Worm (Caenorhabditis elegans) whole organism, early embryonic: Measurements from ENCODE around the gene fbxa-85.
"Not testable (repeated sequence)": the region's sequence is repeated elsewhere in the genome, so short reads cannot be mapped to it uniquely, and the experiment has no call there.

ENCODE experiments used
- B0310.2 ChIP-seq: sonication (generic microtip); optimal IDR thresholded peaks from 2 replicates; lab custom pipeline; 2016; ENCODE audit warnings: mild to moderate bottlenecking, missing genetic modification characterization, missing compliant biosample characterization
- F13C5.2 ChIP-seq: sonication (generic microtip); optimal IDR thresholded peaks from 2 replicates; lab custom pipeline; 2017; ENCODE audit warnings: mild to moderate bottlenecking, missing genetic modification characterization, inconsistent platforms, missing compliant biosample characterization
- aly-1 ChIP-seq: sonication (generic microtip); optimal IDR thresholded peaks from 2 replicates; lab custom pipeline; 2016; ENCODE audit warnings: missing genetic modification characterization, missing compliant biosample characterization
- ama-1 ChIP-seq: fragments of 150-350 bp; optimal IDR thresholded peaks from 2 replicates; lab custom pipeline; 2014
- ceh-13 ChIP-seq: fragments of 200-800 bp; sonication (Bioruptor generic); optimal IDR thresholded peaks from 2 replicates; lab custom pipeline; 2018; ENCODE audit warnings: mild to moderate bottlenecking, missing genetic modification characterization, missing compliant biosample characterization
- ceh-36 ChIP-seq: sonication (generic microtip); optimal IDR thresholded peaks from 2 replicates; lab custom pipeline; 2016; ENCODE audit warnings: missing genetic modification characterization, inconsistent platforms, missing compliant biosample characterization
- ets-7 ChIP-seq: sonication (generic microtip); optimal IDR thresholded peaks from 2 replicates; lab custom pipeline; 2016; ENCODE audit warnings: missing genotype, missing genetic modification characterization, missing compliant biosample characterization
- flt-1 ChIP-seq: fragments of 200-800 bp; sonication (Bioruptor generic); IDR thresholded peaks from 2 replicates; pipeline ENCODE4 v1.3.6; 2022; ENCODE audit warnings: missing genetic modification characterization, missing compliant biosample characterization
- hmbx-1 ChIP-seq: sonication (generic microtip); optimal IDR thresholded peaks from 2 replicates; lab custom pipeline; 2016; ENCODE audit warnings: mild to moderate bottlenecking, missing genetic modification characterization, missing compliant biosample characterization
- hmg-4 ChIP-seq: fragments of 200-800 bp; sonication (Bioruptor generic); optimal IDR thresholded peaks from 2 replicates; lab custom pipeline; 2018; ENCODE audit warnings: mild to moderate bottlenecking, missing genetic modification characterization, missing compliant biosample characterization
- hnd-1 ChIP-seq: sonication (generic microtip); optimal IDR thresholded peaks from 2 replicates; lab custom pipeline; 2016; ENCODE audit warnings: missing genetic modification characterization, missing compliant biosample characterization
- pes-1 ChIP-seq: fragments of 200-800 bp; sonication (Bioruptor generic); IDR thresholded peaks from 2 replicates; pipeline ENCODE4 v1.3.6; 2022; ENCODE audit warnings: missing genetic modification reagents, missing genetic modification characterization, missing compliant biosample characterization
- scrt-1 ChIP-seq: fragments of 200-800 bp; sonication (Bioruptor generic); IDR thresholded peaks from 2 replicates; pipeline ENCODE4 v1.3.6; 2022; ENCODE audit warnings: missing genetic modification characterization, missing compliant biosample characterization
- sea-1 ChIP-seq: fragments of 200-800 bp; sonication (Bioruptor generic); conservative IDR thresholded peaks from 2 replicates; pipeline ENCODE4 v1.3.6; 2022; ENCODE audit warnings: missing genetic modification characterization, missing compliant biosample characterization
- tbx-11 ChIP-seq: fragments of 200-800 bp; sonication (Bioruptor generic); IDR thresholded peaks from 2 replicates; pipeline ENCODE4 v1.3.6; 2022; ENCODE audit warnings: missing genetic modification characterization, missing compliant biosample characterization
- tbx-37 ChIP-seq: fragments of 200-800 bp; sonication (Bioruptor generic); conservative IDR thresholded peaks from 2 replicates; pipeline ENCODE4 v1.3.6; 2022; ENCODE audit warnings: missing genetic modification reagents, missing genetic modification characterization, missing compliant biosample characterization
- tra-4 ChIP-seq: sonication (generic microtip); optimal IDR thresholded peaks from 2 replicates; lab custom pipeline; 2017; ENCODE audit warnings: missing genetic modification characterization, missing compliant biosample characterization

The fbxa-85 gene

ce11 chrV:17243016-17243415 lies 16.0 kb upstream of the fbxa-85 start:
- TF ChIP-seq ceh-36 (tag; lab: Kevin White, UChicago) (no peak), ets-7 (tag; lab: Kevin White, UChicago) (no peak), tbx-11 (GFP tag; lab: Robert Waterston, UW) (no peak), hmbx-1 (tag; lab: Kevin White, UChicago) (no peak), flt-1 (no peak), tbx-37 (GFP tag; lab: Robert Waterston, UW) (no peak), tra-4 (tag; lab: Kevin White, UChicago) (no peak), hnd-1 (tag; lab: Kevin White, UChicago) (no peak), F13C5.2 (tag; lab: Kevin White, UChicago) (no peak), pes-1 (GFP tag; lab: Robert Waterston, UW) (no peak), aly-1 (tag; lab: Kevin White, UChicago) (no peak), scrt-1 (GFP tag; lab: Robert Waterston, UW) (no peak), ama-1 (no peak), ceh-13 (GFP tag; lab: Kevin White, UChicago) (no peak), sea-1 (GFP tag; lab: Robert Waterston, UW) (no peak), B0310.2 (tag; lab: Kevin White, UChicago) (no peak), hmg-4 (GFP tag; lab: Kevin White, UChicago) (no peak)

DNA sequence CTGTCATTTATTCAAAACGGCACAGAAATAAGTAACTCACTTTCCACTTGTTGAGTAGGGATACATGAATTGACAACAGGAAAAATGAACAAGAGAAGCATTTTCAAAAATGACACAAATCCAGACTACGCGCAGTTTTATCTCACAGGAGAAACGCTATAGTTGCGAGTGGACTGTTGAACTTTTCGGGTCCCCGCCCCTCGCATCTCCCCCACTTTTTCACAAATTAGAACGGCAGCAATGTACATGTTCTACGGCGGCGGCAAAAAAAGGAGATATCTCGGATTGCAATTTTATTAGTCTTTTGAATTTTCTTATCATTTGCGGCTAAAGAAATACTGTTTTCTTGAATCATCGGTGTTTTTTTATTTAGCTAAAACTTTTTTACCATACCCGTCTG lies 13.6 kb upstream of the fbxa-85 start, which contains the start of gene clec-242:
Gene clec-242 (minus strand): TSS at position 101 of the 400 bp plus-strand sequence.
- TF ChIP-seq flt-1 (no peak), B0310.2 (tag; lab: Kevin White, UChicago) (no peak), hmg-4 (GFP tag; lab: Kevin White, UChicago) (no peak), hmbx-1 (tag; lab: Kevin White, UChicago) (no peak), ets-7 (tag; lab: Kevin White, UChicago) (no peak), F13C5.2 (tag; lab: Kevin White, UChicago) (no peak), pes-1 (GFP tag; lab: Robert Waterston, UW) (no peak), scrt-1 (GFP tag; lab: Robert Waterston, UW) (no peak)

- no peak for TF ChIP-seq ets-7 (tag; lab: Kevin White, UChicago)
- no peak for TF ChIP-seq ceh-36 (tag; lab: Kevin White, UChicago)
- TF ChIP-seq flt-1 = no peak
- TF ChIP-seq ama-1 = no peak
- TF ChIP-seq B0310.2 (tag; lab: Kevin White, UChicago) = no peak
- no peak for TF ChIP-seq hmbx-1 (tag; lab: Kevin White, UChicago)
- TF ChIP-seq tbx-37 (GFP tag; lab: Robert Waterston, UW) = no peak
- TF ChIP-seq hmg-4 (GFP tag; lab: Kevin White, UChicago) = no peak
- no peak for TF ChIP-seq F13C5.2 (tag; lab: Kevin White, UChicago)
- TF ChIP-seq ceh-13 (GFP tag; lab: Kevin White, UChicago) = no peak
- TF ChIP-seq pes-1 (GFP tag; lab: Robert Waterston, UW) = no peak
- no peak for TF ChIP-seq tbx-11 (GFP tag; lab: Robert Waterston, UW)
Measured at ce11 chrV:17248915-17249314, 10.1 kb upstream of the fbxa-85 start, which contains the start of gene clec-243. clec-243 (minus strand) TSS chrV:17249015.

DNA sequence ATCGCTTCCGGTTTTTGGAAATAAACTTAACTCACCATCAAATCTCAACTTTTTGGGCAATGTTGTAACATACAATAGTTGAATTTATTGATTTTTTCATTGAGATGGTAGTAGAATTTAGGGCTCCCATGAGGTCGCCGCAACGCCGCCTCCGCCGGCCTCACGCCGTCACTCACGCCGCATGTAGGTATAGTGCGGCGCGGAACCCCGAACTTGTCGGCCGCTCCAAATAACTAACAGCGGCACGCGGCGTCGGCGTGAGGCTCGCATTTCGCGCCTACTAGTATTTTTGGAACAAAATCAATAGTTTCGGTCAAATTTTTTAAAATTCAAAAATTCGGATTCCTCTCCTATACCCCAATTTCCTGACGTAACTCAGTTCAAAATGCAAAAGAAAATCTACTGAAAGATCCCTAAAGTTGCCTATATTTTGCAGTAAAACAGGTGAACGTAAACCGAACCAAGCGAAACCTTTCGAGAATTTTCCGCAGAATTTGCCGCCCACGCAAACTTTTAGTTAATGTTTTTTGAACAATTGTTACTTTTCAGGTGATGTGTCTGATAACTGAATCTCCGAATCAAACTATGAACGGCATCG lies 7.5 kb upstream of the fbxa-85 start, which contains the start of gene Y61B8A.6:
Gene Y61B8A.6 (plus strand): TSS at position 548 of the 598 bp plus-strand sequence.
- TF ChIP-seq ama-1 (no peak), hnd-1 (tag; lab: Kevin White, UChicago) (no peak), aly-1 (tag; lab: Kevin White, UChicago) (no peak), ets-7 (tag; lab: Kevin White, UChicago) (no peak), scrt-1 (GFP tag; lab: Robert Waterston, UW) (no peak)

- not testable (repeated sequence) for TF ChIP-seq ama-1; B0310.2 (tag; lab: Kevin White, UChicago); aly-1 (tag; lab: Kevin White, UChicago)
Measured at ce11 chrV:17255028-17255427, 3.9 kb upstream of the fbxa-85 start, which contains the start of gene srh-116. srh-116 (minus strand) TSS chrV:17255128.

- TF ChIP-seq aly-1 (tag; lab: Kevin White, UChicago) (no peak), tra-4 (tag; lab: Kevin White, UChicago) (no peak), F13C5.2 (tag; lab: Kevin White, UChicago) (no peak), hmbx-1 (tag; lab: Kevin White, UChicago) (no peak), pes-1 (GFP tag; lab: Robert Waterston, UW) (no peak), tbx-11 (GFP tag; lab: Robert Waterston, UW) (no peak), B0310.2 (tag; lab: Kevin White, UChicago) (no peak), sea-1 (GFP tag; lab: Robert Waterston, UW) (no peak), ama-1 (no peak), ceh-13 (GFP tag; lab: Kevin White, UChicago) (no peak), ets-7 (tag; lab: Kevin White, UChicago) (no peak), hnd-1 (tag; lab: Kevin White, UChicago) (no peak), hmg-4 (GFP tag; lab: Kevin White, UChicago) (no peak), ceh-36 (tag; lab: Kevin White, UChicago) (no peak), tbx-37 (GFP tag; lab: Robert Waterston, UW) (no peak)
Measured at ce11 chrV:17255454-17255853, 3.5 kb upstream of the fbxa-85 start, which contains the start of gene srh-115. srh-115 (plus strand) TSS chrV:17255754.

ce11 chrV:17257637-17258036 lies 1.3 kb upstream of the fbxa-85 start:
- TF ChIP-seq F13C5.2 (tag; lab: Kevin White, UChicago) (no peak), ceh-36 (tag; lab: Kevin White, UChicago) (no peak)
